Fruit fly (Drosophila melanogaster): ENCODE data around the gene sta.

The sta gene

DNA sequence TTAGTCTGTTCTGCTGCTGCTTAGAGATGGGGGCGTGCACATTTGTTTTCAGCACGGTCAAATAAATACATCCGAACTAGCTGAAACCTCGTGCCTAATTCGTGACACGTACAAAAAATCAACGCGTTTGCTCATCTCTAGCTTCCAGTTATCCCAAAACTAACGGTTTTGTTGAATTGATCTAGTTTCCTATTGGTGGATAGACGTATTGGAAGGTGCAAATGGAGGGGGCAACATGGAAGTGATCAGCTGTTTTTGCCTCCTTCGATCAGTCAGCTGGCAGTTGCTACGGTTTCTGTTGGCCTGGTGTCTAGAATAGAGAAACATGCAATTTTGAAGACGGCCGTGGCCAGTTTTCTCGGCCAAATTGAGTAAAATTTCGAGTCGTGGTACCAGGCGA, 34.4 kb upstream of the sta start (continued):
- TF ChIP-seq HHEX (GFP tag; optimal IDR thresholded peaks at IDR 0.05) (no peak), CG13424 (tag; optimal IDR thresholded peaks at IDR 0.05) (peak; percentile 7), CG17186 (GFP tag; optimal IDR thresholded peaks at IDR 0.05) (no peak), D19A (tag; optimal IDR thresholded peaks at IDR 0.05) (peak; percentile 5), jing (GFP tag; optimal IDR thresholded peaks at IDR 0.05) (no peak), Opbp (GFP tag; IDR thresholded peaks at IDR 0.05; ENCODE audit: partially characterized antibody) (peak; percentile 93; the same call in 2 of the 3 replicates), h (optimal IDR thresholded peaks at IDR 0.05) (no peak), CG17359 (tag; optimal IDR thresholded peaks at IDR 0.05) (no peak), Dbx (GFP tag; IDR thresholded peaks at IDR 0.05) (peak; percentile 40; the same call in 1 of the 3 replicates), CG6813 (GFP tag; optimal IDR thresholded peaks at IDR 0.05) (peak; percentile 42), croc (GFP tag; conservative IDR thresholded peaks at IDR 0.05) (no peak), CG10654 (GFP tag; optimal IDR thresholded peaks at IDR 0.05) (no peak), CkIIα-i1 (GFP tag; IDR thresholded peaks at IDR 0.05) (no peak), CG18476 (GFP tag; optimal IDR thresholded peaks at IDR 0.05) (no peak), Atf3 (GFP tag; optimal IDR thresholded peaks at IDR 0.05) (no peak), eyg (GFP tag; optimal IDR thresholded peaks at IDR 0.05) (peak; percentile 30), Pdp1 (GFP tag; optimal IDR thresholded peaks at IDR 0.05) (peak; percentile 16 to 34), caup (GFP tag; optimal IDR thresholded peaks at IDR 0.05; ENCODE audit: severe bottlenecking) (peak; percentile 36), CG4424 (GFP tag; optimal IDR thresholded peaks at IDR 0.05) (peak; percentile 23), trh (GFP tag; optimal IDR thresholded peaks at IDR 0.05) (no peak), CG9932 (GFP tag; IDR thresholded peaks at IDR 0.05) (peak; percentile 80), CG31388 (GFP tag; optimal IDR thresholded peaks at IDR 0.05) (no peak), NC2β (GFP tag; optimal IDR thresholded peaks at IDR 0.05) (peak; percentile 0), CG31224 (GFP tag; IDR thresholded peaks at IDR 0.05) (peak; percentile 99), Atf6 (GFP tag; IDR thresholded peaks at IDR 0.05) (peak; percentile 63), CG12659 (GFP tag; optimal IDR thresholded peaks at IDR 0.05) (peak; percentile 43), Atf-2 (GFP tag; optimal IDR thresholded peaks at IDR 0.05) (peak; percentile 5), fru (optimal IDR thresholded peaks at IDR 0.05) (no peak), lbe (GFP tag; optimal IDR thresholded peaks at IDR 0.05) (no peak), CG18599 (GFP tag; optimal IDR thresholded peaks at IDR 0.05) (peak; percentile 32), vnd (GFP tag; IDR thresholded peaks at IDR 0.05; ENCODE audit: partially characterized antibody) (peak; percentile 88), CG6854 (GFP tag; optimal IDR thresholded peaks at IDR 0.05) (no peak), CG9727 (GFP tag; optimal IDR thresholded peaks at IDR 0.05) (no peak), Dref (GFP tag; IDR thresholded peaks at IDR 0.05) (no peak), pb (GFP tag; optimal IDR thresholded peaks at IDR 0.05) (no peak), HLH54F (GFP tag; optimal IDR thresholded peaks at IDR 0.05) (no peak), Nf-YC (tag; optimal IDR thresholded peaks at IDR 0.05) (peak; percentile 97), CG4328 (GFP tag; optimal IDR thresholded peaks at IDR 0.05) (peak; percentile 28), MESR4 (GFP tag; optimal IDR thresholded peaks at IDR 0.05) (no peak), dysf (GFP tag; IDR thresholded peaks at IDR 0.05) (no peak), CG18619 (GFP tag; optimal IDR thresholded peaks at IDR 0.05) (no peak), gsb (GFP tag; IDR thresholded peaks at IDR 0.05) (peak; percentile 33; the same call in 1 of the 2 replicates), kah (GFP tag; optimal IDR thresholded peaks at IDR 0.05) (no peak), CG7839 (tag; optimal IDR thresholded peaks at IDR 0.05) (peak; percentile 24), CG17328 (GFP tag; IDR thresholded peaks at IDR 0.05) (peak; percentile 14; the same call in 1 of the 2 replicates), z (GFP tag; IDR thresholded peaks at IDR 0.05) (no peak), schlank (tag; optimal IDR thresholded peaks at IDR 0.05) (no peak), stc (GFP tag; IDR thresholded peaks at IDR 0.05) (0 out of 2 replicates have a peak, but pooled peaks have one; percentile 7), Drgx (GFP tag; IDR thresholded peaks at IDR 0.05) (no peak), Ssrp (tag; optimal IDR thresholded peaks at IDR 0.05) (peak; percentile 2), CG2678 (tag; optimal IDR thresholded peaks at IDR 0.05) (peak; percentile 36)
